Fruit fly (Drosophila melanogaster) whole organism, embryonic: ENCODE measurements around the gene Cchl.

Experiments
- CG10147 ChIP-seq: fragments of 200-800 bp; sonication (Bioruptor generic); optimal IDR thresholded peaks from 2 replicates; lab custom pipeline; 2019; ENCODE audit warnings: missing biosample characterization, mild to moderate bottlenecking, missing genetic modification characterization, moderate library complexity
- CG10209 ChIP-seq: fragments of 200-800 bp; sonication (Bioruptor generic); optimal IDR thresholded peaks from 3 replicates; lab custom pipeline; 2017; ENCODE audit warnings: missing biosample characterization, mild to moderate bottlenecking, missing genetic modification characterization, missing genetic modification reagents
- CG10274 ChIP-seq: fragments of 200-800 bp; sonication (Bioruptor generic); optimal IDR thresholded peaks from 3 replicates; lab custom pipeline; 2017; ENCODE audit warnings: missing biosample characterization, mild to moderate bottlenecking, missing genetic modification characterization
- CG11085 ChIP-seq: fragments of 200-800 bp; sonication (Bioruptor generic); IDR thresholded peaks from 2 replicates; pipeline ENCODE4 v1.3.6; 2022; ENCODE audit warnings: missing biosample characterization, missing genetic modification characterization
- CG12104 ChIP-seq: fragments of 200-800 bp; sonication (Bioruptor generic); optimal IDR thresholded peaks from 3 replicates; lab custom pipeline; 2016; ENCODE audit warnings: missing biosample characterization, missing genetic modification characterization
- CG13287 ChIP-seq: fragments of 200-800 bp; sonication (Bioruptor generic); IDR thresholded peaks from 2 replicates; pipeline ENCODE4 v1.3.6; 2022; ENCODE audit warnings: missing biosample characterization, missing genetic modification characterization; ENCODE audit not compliant: partially characterized antibody
- CG16813 ChIP-seq: fragments of 200-800 bp; sonication (Bioruptor generic); IDR thresholded peaks from 3 replicates; pipeline ENCODE4 v1.3.6; 2022; ENCODE audit warnings: missing biosample characterization, missing genetic modification characterization; ENCODE audit not compliant: partially characterized antibody
- CG18599 ChIP-seq: fragments of 200-800 bp; sonication (Bioruptor generic); optimal IDR thresholded peaks from 3 replicates; lab custom pipeline; 2017; ENCODE audit warnings: missing biosample characterization, missing genetic modification characterization, mild to moderate bottlenecking, moderate library complexity, missing genetic modification reagents
- CG2678 ChIP-seq: fragments of 200-800 bp; sonication (Bioruptor generic); optimal IDR thresholded peaks from 3 replicates; lab custom pipeline; 2019; ENCODE audit warnings: missing biosample characterization, mild to moderate bottlenecking, missing genetic modification characterization, moderate library complexity
- CG31365 ChIP-seq: fragments of 200-800 bp; sonication (Bioruptor generic); optimal IDR thresholded peaks from 2 replicates; lab custom pipeline; 2018; ENCODE audit warnings: missing biosample characterization, mild to moderate bottlenecking, missing genetic modification characterization
- CG32772 ChIP-seq: fragments of 200-800 bp; sonication (Bioruptor generic); IDR thresholded peaks from 2 replicates; pipeline ENCODE4 v1.3.6; 2022; ENCODE audit warnings: missing biosample characterization, missing genetic modification characterization
- CG33213 ChIP-seq: fragments of 200-800 bp; sonication (Bioruptor generic); optimal IDR thresholded peaks from 3 replicates; lab custom pipeline; 2016; ENCODE audit warnings: missing biosample characterization, missing genetic modification characterization
- CG33557 ChIP-seq: fragments of 200-800 bp; sonication (Bioruptor generic); optimal IDR thresholded peaks from 2 replicates; lab custom pipeline; 2019; ENCODE audit warnings: missing biosample characterization, mild to moderate bottlenecking, missing genetic modification characterization, moderate library complexity
- CG34224 ChIP-seq: fragments of 200-800 bp; sonication (Bioruptor generic); IDR thresholded peaks from 3 replicates; pipeline ENCODE4 v1.3.6; 2022; ENCODE audit warnings: missing biosample characterization, missing genetic modification characterization; ENCODE audit not compliant: partially characterized antibody
- CG4360 ChIP-seq: fragments of 200-800 bp; sonication (Bioruptor generic); IDR thresholded peaks from 2 replicates; pipeline ENCODE4 v1.3.6; 2022; ENCODE audit warnings: missing biosample characterization, missing genetic modification characterization
- CG4730 ChIP-seq: fragments of 200-800 bp; sonication (Bioruptor generic); IDR thresholded peaks from 2 replicates; pipeline ENCODE4 v1.3.6; 2022; ENCODE audit warnings: missing biosample characterization, missing genetic modification characterization
- CG5953 ChIP-seq: fragments of 200-800 bp; sonication (Bioruptor generic); IDR thresholded peaks from 2 replicates; pipeline ENCODE4 v1.3.6; 2022; ENCODE audit warnings: missing biosample characterization, missing genetic modification characterization
- CG7372 ChIP-seq: fragments of 200-800 bp; sonication (Bioruptor generic); IDR thresholded peaks from 2 replicates; pipeline ENCODE4 v1.3.6; 2022; ENCODE audit warnings: missing biosample characterization, missing genetic modification characterization
- CG9876 ChIP-seq: fragments of 200-800 bp; sonication (Bioruptor generic); optimal IDR thresholded peaks from 2 replicates; lab custom pipeline; 2016; ENCODE audit warnings: missing biosample characterization, missing genetic modification characterization
- Dad ChIP-seq: fragments of 200-800 bp; sonication (Bioruptor generic); optimal IDR thresholded peaks from 3 replicates; lab custom pipeline; 2016; ENCODE audit warnings: missing biosample characterization, missing genetic modification characterization
- Dip3 ChIP-seq: fragments of 200-800 bp; sonication (Bioruptor generic); optimal IDR thresholded peaks from 3 replicates; lab custom pipeline; 2016; ENCODE audit warnings: missing biosample characterization, missing genetic modification characterization
- Eip74EF ChIP-seq, 2 experiments: fragments of 200-800 bp in 1 of 2; fragments of >200 bp in 1 of 2; sonication (Bioruptor generic) in 1 of 2; optimal IDR thresholded peaks; 2 replicates each; lab custom pipeline; 2017 to 2019; ENCODE audit warnings: missing biosample characterization in 2 of 2, missing genetic modification characterization in 2 of 2, mild to moderate bottlenecking in 1 of 2, moderate library complexity in 1 of 2
- Ets97D ChIP-seq: fragments of 200-800 bp; sonication (Bioruptor generic); optimal IDR thresholded peaks from 3 replicates; lab custom pipeline; 2016; ENCODE audit warnings: missing biosample characterization, missing genetic modification characterization
- Fer3 ChIP-seq: fragments of 200-800 bp; sonication (Bioruptor generic); optimal IDR thresholded peaks from 2 replicates; lab custom pipeline; 2018; ENCODE audit warnings: missing biosample characterization, mild to moderate bottlenecking, missing genetic modification characterization, moderate library complexity
- HLH4C ChIP-seq: fragments of 200-800 bp; sonication (Bioruptor generic); IDR thresholded peaks from 3 replicates; pipeline ENCODE4 v1.3.6; 2022; ENCODE audit warnings: missing biosample characterization, missing genetic modification characterization; ENCODE audit not compliant: partially characterized antibody
- Lim3 ChIP-seq: fragments of 200-800 bp; sonication (Bioruptor generic); IDR thresholded peaks from 2 replicates; pipeline ENCODE4 v1.3.6; 2022; ENCODE audit warnings: missing biosample characterization, missing genetic modification characterization
- MBD-R2 ChIP-seq: fragments of 200-800 bp; sonication (Bioruptor generic); IDR thresholded peaks from 2 replicates; pipeline ENCODE4 v1.3.6; 2022; ENCODE audit warnings: missing biosample characterization, missing genetic modification characterization
- MESR4 ChIP-seq: fragments of 200-800 bp; sonication (Bioruptor generic); optimal IDR thresholded peaks from 2 replicates; lab custom pipeline; 2018; ENCODE audit warnings: missing biosample characterization, mild to moderate bottlenecking, missing genetic modification characterization, moderate library complexity
- Oaz ChIP-seq: fragments of 200-800 bp; sonication (Bioruptor generic); IDR thresholded peaks from 2 replicates; pipeline ENCODE4 v1.3.6; 2022; ENCODE audit warnings: missing biosample characterization, missing genetic modification characterization
- Pdp1 ChIP-seq, 2 experiments: fragments of 200-800 bp; sonication (Bioruptor generic); optimal IDR thresholded peaks; 3 replicates each; lab custom pipeline; 2016; ENCODE audit warnings: missing biosample characterization in 2 of 2, missing genetic modification characterization in 2 of 2, mild to moderate bottlenecking in 1 of 2, moderate library complexity in 1 of 2
- Sin3A ChIP-seq: fragments of >200 bp; optimal IDR thresholded peaks from 2 replicates; lab custom pipeline; 2018
- Usf ChIP-seq: fragments of 200-800 bp; sonication (Bioruptor generic); optimal IDR thresholded peaks from 2 replicates; lab custom pipeline; 2017; ENCODE audit warnings: missing genotype, missing biosample characterization, missing genetic modification characterization
- Vsx1 ChIP-seq: fragments of 200-800 bp; sonication (Bioruptor generic); optimal IDR thresholded peaks from 2 replicates; lab custom pipeline; 2017; ENCODE audit warnings: missing biosample characterization, mild to moderate bottlenecking, missing genetic modification characterization, missing genetic modification reagents
- YL-1 ChIP-seq: fragments of 200-800 bp; sonication (Bioruptor generic); optimal IDR thresholded peaks from 3 replicates; lab custom pipeline; 2017; ENCODE audit warnings: missing biosample characterization, mild to moderate bottlenecking, missing genetic modification characterization
- al ChIP-seq: fragments of 200-800 bp; sonication (Bioruptor generic); IDR thresholded peaks from 2 replicates; pipeline ENCODE4 v1.3.6; 2022; ENCODE audit warnings: missing biosample characterization, missing genetic modification characterization
- cg ChIP-seq: fragments of 200-800 bp; sonication (Bioruptor generic); optimal IDR thresholded peaks from 3 replicates; lab custom pipeline; 2019; ENCODE audit warnings: missing biosample characterization, mild to moderate bottlenecking, missing genetic modification characterization, moderate library complexity
- ewg ChIP-seq: fragments of 200-800 bp; sonication (Bioruptor generic); optimal IDR thresholded peaks from 3 replicates; lab custom pipeline; 2017; ENCODE audit warnings: mild to moderate bottlenecking, missing biosample characterization, missing genetic modification reagents, missing genetic modification characterization
- ftz-f1 ChIP-seq: fragments of 200-800 bp; sonication (Bioruptor generic); optimal IDR thresholded peaks from 2 replicates; lab custom pipeline; 2016; ENCODE audit warnings: missing biosample characterization, missing genetic modification characterization
- ham ChIP-seq: fragments of 200-800 bp; sonication (Bioruptor generic); IDR thresholded peaks from 2 replicates; pipeline ENCODE4 v1.3.6; 2022; ENCODE audit warnings: missing biosample characterization, missing genetic modification characterization
- jigr1 ChIP-seq: fragments of 200-800 bp; sonication (Bioruptor generic); IDR thresholded peaks from 3 replicates; pipeline ENCODE4 v1.3.6; 2022; ENCODE audit warnings: missing biosample characterization, missing genetic modification characterization
- lola ChIP-seq, 3 experiments: fragments of >200 bp in 2 of 3; fragments of 200-800 bp in 1 of 3; sonication (Bioruptor generic) in 1 of 3; optimal IDR thresholded peaks; 2 replicates each; lab custom pipeline; 2017 to 2019; ENCODE audit warnings: missing biosample characterization in 3 of 3, missing genetic modification characterization in 3 of 3, mild to moderate bottlenecking in 1 of 3, moderate library complexity in 1 of 3
- mld ChIP-seq: fragments of 200-800 bp; sonication (Bioruptor generic); IDR thresholded peaks from 3 replicates; pipeline ENCODE4 v1.3.6; 2022; ENCODE audit warnings: missing biosample characterization, missing genetic modification characterization; ENCODE audit not compliant: partially characterized antibody
- onecut ChIP-seq: fragments of 200-800 bp; sonication (Bioruptor generic); IDR thresholded peaks from 2 replicates; pipeline ENCODE4 v1.3.6; 2022; ENCODE audit warnings: missing biosample characterization, missing genetic modification characterization
- sd ChIP-seq: fragments of 200-800 bp; sonication (Bioruptor generic); optimal IDR thresholded peaks from 3 replicates; lab custom pipeline; 2018; ENCODE audit warnings: missing biosample characterization, mild to moderate bottlenecking, missing genetic modification characterization, moderate library complexity
- slou ChIP-seq: fragments of 200-800 bp; sonication (Bioruptor generic); optimal IDR thresholded peaks from 3 replicates; lab custom pipeline; 2016; ENCODE audit warnings: missing biosample characterization, missing genetic modification characterization
- ssp ChIP-seq: fragments of 200-800 bp; sonication (Bioruptor generic); IDR thresholded peaks from 2 replicates; pipeline ENCODE4 v1.3.6; 2022; ENCODE audit warnings: missing biosample characterization, missing genetic modification characterization
- sug ChIP-seq: fragments of 200-800 bp; optimal IDR thresholded peaks from 2 replicates; lab custom pipeline; 2019; ENCODE audit warnings: missing biosample characterization, mild to moderate bottlenecking, missing genetic modification characterization, moderate library complexity
- tup ChIP-seq: fragments of 200-800 bp; sonication (Bioruptor generic); optimal IDR thresholded peaks from 2 replicates; lab custom pipeline; 2016; ENCODE audit warnings: missing biosample characterization, mild to moderate bottlenecking, missing genetic modification characterization, moderate library complexity
- zen2 ChIP-seq: fragments of 200-800 bp; sonication (Bioruptor generic); IDR thresholded peaks from 3 replicates; pipeline ENCODE4 v1.3.6; 2022; ENCODE audit warnings: missing biosample characterization, missing genetic modification characterization; ENCODE audit not compliant: partially characterized antibody

Gene Cchl

DNA sequence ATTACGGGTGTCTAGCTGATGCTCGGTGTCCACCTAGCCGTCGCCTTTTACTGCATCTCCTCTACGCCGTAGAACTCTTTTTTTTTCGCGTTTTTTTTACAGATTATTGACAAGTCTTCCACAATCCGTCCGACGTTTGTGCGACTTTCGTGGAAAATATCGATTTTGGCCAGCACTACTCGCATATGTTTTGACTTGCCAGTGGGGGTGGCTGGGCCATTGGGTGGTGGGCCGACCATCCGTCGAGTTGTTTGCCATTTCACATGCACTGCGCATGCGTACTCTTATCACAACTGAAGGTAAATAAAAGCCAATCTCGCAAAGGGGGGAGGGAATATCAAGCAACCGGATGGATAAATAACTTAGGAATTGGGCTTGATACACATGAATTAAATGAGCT, 4.5 kb upstream of the Cchl start, which contains the start of gene CG13409:
TSS of gene CG13409 (minus strand) at position 163 of the 400 bp plus-strand sequence.
- TF ChIP-seq MBD-R2 = peak; percentile 21; the same call in 1 of the 2 replicates
- TF ChIP-seq ftz-f1 = no peak
- TF ChIP-seq Fer3 (tag; lab: Kevin White, UChicago) = no peak
- no peak for TF ChIP-seq Vsx1 (GFP tag; lab: Kevin White, UChicago)
- peak; percentile 97 for TF ChIP-seq onecut (GFP tag; lab: Robert Waterston, UW)
- TF ChIP-seq lola (GFP tag; optimal IDR thresholded peaks at IDR 0.05; lab: Kevin White, UChicago) = no peak
- TF ChIP-seq CG4730 (GFP tag; lab: Robert Waterston, UW) = no peak
- TF ChIP-seq CG32772 (GFP tag; lab: Robert Waterston, UW) = no peak
- TF ChIP-seq CG12104 (GFP tag; lab: Kevin White, UChicago) = no peak
- peak; percentile 78 for TF ChIP-seq ewg (GFP tag; lab: Kevin White, UChicago)
- TF ChIP-seq MESR4 (GFP tag; lab: Kevin White, UChicago) = peak; percentile 10

DNA sequence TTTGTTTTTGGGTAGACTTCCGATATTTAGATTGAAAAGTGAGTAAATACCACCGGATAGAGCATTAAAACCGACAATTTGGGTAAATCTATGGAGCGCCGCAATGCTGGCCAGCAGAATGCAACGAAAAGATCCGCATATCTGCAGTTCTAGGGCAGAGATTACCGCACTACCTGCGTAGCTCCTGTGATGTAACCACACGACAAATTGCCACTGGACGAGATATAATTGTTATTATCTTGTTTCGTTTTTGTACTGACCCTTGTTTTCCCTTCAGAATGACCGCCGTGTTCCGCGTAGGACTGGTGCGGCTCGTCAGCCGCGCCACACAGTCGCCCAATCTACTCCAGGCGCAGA, 441 bp upstream of the Cchl start:
- TF ChIP-seq CG11085 (GFP tag; lab: Robert Waterston, UW) (no peak), CG10147 (GFP tag; lab: Kevin White, UChicago) (no peak), slou (no peak), CG4360 (GFP tag; lab: Robert Waterston, UW) (no peak), Ets97D (GFP tag; lab: Kevin White, UChicago) (no peak), CG7372 (GFP tag; lab: Robert Waterston, UW) (no peak), HLH4C (GFP tag; lab: Robert Waterston, UW) (no peak), CG2678 (tag; lab: Kevin White, UChicago) (no peak), Sin3A (lab: Kevin White, UChicago) (no peak), CG16813 (GFP tag; lab: Robert Waterston, UW) (no peak), al (GFP tag; lab: Robert Waterston, UW) (no peak), zen2 (GFP tag; lab: Robert Waterston, UW) (no peak), CG10209 (GFP tag; lab: Kevin White, UChicago) (no peak), Pdp1 (GFP tag; optimal IDR thresholded peaks at IDR 0.05; lab: Kevin White, UChicago) (peak in 1 of 2 experiments; percentile 97), CG10274 (GFP tag; lab: Kevin White, UChicago) (no peak), ftz-f1 (no peak), CG34224 (GFP tag; lab: Robert Waterston, UW) (0 out of 3 replicates have a peak, but pooled peaks have one; percentile 7), Dad (GFP tag; lab: Kevin White, UChicago) (no peak), CG33557 (no peak), tup (GFP tag; lab: Kevin White, UChicago) (no peak), CG9876 (GFP tag; lab: Kevin White, UChicago) (no peak), CG18599 (GFP tag; lab: Kevin White, UChicago) (no peak), CG13287 (0 out of 2 replicates have a peak, but pooled peaks have one; percentile 2), sd (tag; lab: Kevin White, UChicago) (no peak), mld (0 out of 3 replicates have a peak, but pooled peaks have one; percentile 37), ssp (GFP tag; lab: Robert Waterston, UW) (no peak), jigr1 (no peak; the same call in 2 of the 3 replicates), ham (GFP tag; lab: Robert Waterston, UW) (no peak), YL-1 (GFP tag; lab: Kevin White, UChicago) (peak; percentile 26), CG31365 (tag; lab: Kevin White, UChicago) (no peak), Usf (GFP tag; lab: Kevin White, UChicago) (no peak), Oaz (GFP tag; lab: Robert Waterston, UW) (no peak), CG5953 (no peak), sug (tag; lab: Kevin White, UChicago) (no peak), CG33213 (GFP tag; lab: Kevin White, UChicago) (no peak), Lim3 (GFP tag; lab: Robert Waterston, UW) (no peak), Eip74EF (GFP tag; optimal IDR thresholded peaks at IDR 0.05; lab: Kevin White, UChicago) (no peak), cg (GFP tag; lab: Kevin White, UChicago) (no peak), Dip3 (no peak)
